Worm (Caenorhabditis elegans) whole organism, L2 larva: ENCODE data around the gene R10E4.1.
A peak's percentile ranks its signal among the peaks of the same experiment; 100 is the strongest.

Source experiments
- C34F6.9 ChIP-seq: fragments of 150-350 bp; optimal IDR thresholded peaks from 2 replicates; lab custom pipeline; 2014; ENCODE audit warnings: missing biosample characterization, missing genetic modification characterization
- F13H6.1 ChIP-seq: sonication (generic microtip); optimal IDR thresholded peaks from 2 replicates; lab custom pipeline; 2016; ENCODE audit warnings: missing genetic modification characterization, missing compliant biosample characterization
- R02D3.7 ChIP-seq: fragments of 150-350 bp; optimal IDR thresholded peaks from 2 replicates; lab custom pipeline; 2014; ENCODE audit warnings: missing biosample characterization, missing genetic modification characterization
- Y55F3AM.14 ChIP-seq: fragments of 200-800 bp; sonication (Bioruptor generic); optimal IDR thresholded peaks from 2 replicates; lab custom pipeline; 2018; ENCODE audit warnings: mild to moderate bottlenecking, missing genetic modification characterization, missing compliant biosample characterization
- ZK546.5 ChIP-seq: sonication (generic microtip); optimal IDR thresholded peaks from 2 replicates; lab custom pipeline; 2017; ENCODE audit warnings: missing biosample characterization, missing genetic modification characterization
- aly-2 ChIP-seq: fragments of 150-350 bp; optimal IDR thresholded peaks from 2 replicates; lab custom pipeline; 2014; ENCODE audit warnings: missing biosample characterization, missing genetic modification characterization
- ama-1 ChIP-seq: fragments of 150-350 bp; optimal IDR thresholded peaks from 2 replicates; lab custom pipeline; 2018; ENCODE audit warnings: inconsistent platforms
- blmp-1 ChIP-seq: sonication (generic microtip); optimal IDR thresholded peaks from 2 replicates; lab custom pipeline; 2017; ENCODE audit warnings: missing genetic modification characterization, mild to moderate bottlenecking, missing compliant biosample characterization, antibody characterized with exemption, moderate library complexity; ENCODE audit not compliant: insufficient read depth
- ceh-16 ChIP-seq: fragments of 150-350 bp; optimal IDR thresholded peaks from 2 replicates; lab custom pipeline; 2014; ENCODE audit warnings: missing biosample characterization, missing genetic modification characterization
- ceh-82 ChIP-seq: fragments of 150-350 bp; optimal IDR thresholded peaks from 2 replicates; lab custom pipeline; 2014; ENCODE audit warnings: missing biosample characterization, missing genetic modification characterization
- crh-2 ChIP-seq: sonication (generic microtip); optimal IDR thresholded peaks from 2 replicates; lab custom pipeline; 2017; ENCODE audit warnings: missing biosample characterization, missing genetic modification characterization
- dmd-4 ChIP-seq: sonication (generic microtip); optimal IDR thresholded peaks from 2 replicates; lab custom pipeline; 2017; ENCODE audit warnings: missing biosample characterization, missing genetic modification characterization
- egl-27 ChIP-seq: sonication (generic microtip); optimal IDR thresholded peaks from 3 replicates; lab custom pipeline; 2017; ENCODE audit warnings: missing biosample characterization, missing genetic modification reagents, missing genetic modification characterization
- elt-1 ChIP-seq: fragments of 150-350 bp; optimal IDR thresholded peaks from 2 replicates; lab custom pipeline; 2014; ENCODE audit warnings: missing biosample characterization, missing genetic modification characterization
- elt-3 ChIP-seq: sonication (generic microtip); optimal IDR thresholded peaks from 2 replicates; lab custom pipeline; 2017; ENCODE audit warnings: missing biosample characterization, missing genetic modification characterization
- fos-1 ChIP-seq: fragments of 150-350 bp; optimal IDR thresholded peaks from 2 replicates; lab custom pipeline; 2014; ENCODE audit warnings: missing biosample characterization, missing genetic modification characterization
- gmeb-1 ChIP-seq: fragments of 150-350 bp; optimal IDR thresholded peaks from 2 replicates; lab custom pipeline; 2014; ENCODE audit warnings: missing biosample characterization, missing genetic modification characterization
- lin-11 ChIP-seq: fragments of 150-350 bp; sonication (generic microtip); optimal IDR thresholded peaks from 2 replicates; lab custom pipeline; 2014; ENCODE audit warnings: missing biosample characterization, missing genetic modification characterization, inconsistent platforms, mixed read lengths
- lin-13 ChIP-seq: fragments of 150-350 bp; optimal IDR thresholded peaks from 2 replicates; lab custom pipeline; 2014; ENCODE audit warnings: missing biosample characterization, missing genetic modification reagents, missing genetic modification characterization
- lin-39 ChIP-seq: fragments of 150-350 bp; optimal IDR thresholded peaks from 2 replicates; lab custom pipeline; 2014; ENCODE audit warnings: missing biosample characterization, missing genetic modification reagents, missing genetic modification characterization
- lsy-2 ChIP-seq, 2 experiments: fragments of 150-350 bp in 1 of 2; sonication (generic microtip) in 1 of 2; optimal IDR thresholded peaks; 2 replicates each; lab custom pipeline; 2014 to 2017; ENCODE audit warnings: missing biosample characterization in 2 of 2, missing genetic modification characterization in 2 of 2
- mab-5 ChIP-seq: fragments of 150-350 bp; optimal IDR thresholded peaks from 2 replicates; lab custom pipeline; 2014; ENCODE audit warnings: missing biosample characterization, missing genetic modification characterization
- mbf-1 ChIP-seq: sonication (generic microtip); optimal IDR thresholded peaks from 2 replicates; lab custom pipeline; 2017; ENCODE audit warnings: missing biosample characterization, missing genetic modification characterization
- mdl-1 ChIP-seq, 2 experiments: fragments of 150-350 bp in 1 of 2; sonication (generic microtip) in 1 of 2; optimal IDR thresholded peaks; 2 replicates each; lab custom pipeline; 2017; ENCODE audit warnings: missing biosample characterization in 2 of 2, missing genetic modification characterization in 2 of 2
- nhr-11 ChIP-seq: fragments of 150-350 bp; optimal IDR thresholded peaks from 2 replicates; lab custom pipeline; 2014; ENCODE audit warnings: missing biosample characterization, missing genetic modification characterization
- nhr-12 ChIP-seq: fragments of 150-350 bp; optimal IDR thresholded peaks from 2 replicates; lab custom pipeline; 2014; ENCODE audit warnings: missing biosample characterization, missing genetic modification characterization
- nhr-129 ChIP-seq: fragments of 150-350 bp; optimal IDR thresholded peaks from 2 replicates; lab custom pipeline; 2014; ENCODE audit warnings: missing biosample characterization, missing genetic modification characterization
- nhr-23 ChIP-seq: fragments of 150-350 bp; optimal IDR thresholded peaks from 2 replicates; lab custom pipeline; 2014; ENCODE audit warnings: missing biosample characterization, missing genetic modification reagents, missing genetic modification characterization
- nhr-237 ChIP-seq: fragments of 150-350 bp; optimal IDR thresholded peaks from 2 replicates; lab custom pipeline; 2014; ENCODE audit warnings: missing biosample characterization, missing genetic modification characterization
- nhr-25 ChIP-seq: fragments of 150-350 bp; sonication (generic microtip); optimal IDR thresholded peaks from 3 replicates; lab custom pipeline; 2014; ENCODE audit warnings: missing biosample characterization, missing genetic modification characterization
- peb-1 ChIP-seq: fragments of 150-350 bp; optimal IDR thresholded peaks from 2 replicates; lab custom pipeline; 2014; ENCODE audit warnings: missing biosample characterization, missing genetic modification characterization
- sem-4 ChIP-seq: fragments of 150-350 bp; optimal IDR thresholded peaks from 2 replicates; lab custom pipeline; 2014; ENCODE audit warnings: missing biosample characterization, missing genetic modification reagents, missing genetic modification characterization
- skn-1 ChIP-seq: sonication (generic microtip); optimal IDR thresholded peaks from 2 replicates; lab custom pipeline; 2017; ENCODE audit warnings: missing biosample characterization, missing genetic modification characterization
- sma-3 ChIP-seq: sonication (generic microtip); optimal IDR thresholded peaks from 2 replicates; lab custom pipeline; 2016; ENCODE audit warnings: missing genetic modification reagents, missing genetic modification characterization, missing compliant biosample characterization
- sma-9 ChIP-seq, 2 experiments: fragments of 150-350 bp in 1 of 2; sonication (generic microtip) in 1 of 2; optimal IDR thresholded peaks; 2 replicates each; lab custom pipeline; 2014 to 2016; ENCODE audit warnings: missing genetic modification characterization in 2 of 2, mild to moderate bottlenecking in 1 of 2, missing biosample characterization in 1 of 2, missing compliant biosample characterization in 1 of 2, missing genetic modification reagents in 1 of 2, moderate library complexity in 1 of 2
- snpc-4 ChIP-seq: fragments of 150-350 bp; optimal IDR thresholded peaks from 2 replicates; lab custom pipeline; 2014; ENCODE audit warnings: missing biosample characterization, missing genetic modification characterization
- unc-39 ChIP-seq: fragments of 150-350 bp; optimal IDR thresholded peaks from 2 replicates; lab custom pipeline; 2014; ENCODE audit warnings: missing biosample characterization, missing genetic modification characterization
- unc-55 ChIP-seq: fragments of 150-350 bp; sonication (generic microtip); optimal IDR thresholded peaks from 3 replicates; lab custom pipeline; 2014; ENCODE audit warnings: missing biosample characterization, missing genetic modification reagents, missing genetic modification characterization
- unc-62 ChIP-seq: fragments of 150-350 bp; optimal IDR thresholded peaks from 2 replicates; lab custom pipeline; 2014; ENCODE audit warnings: missing biosample characterization, missing genetic modification reagents, missing genetic modification characterization
- zag-1 ChIP-seq: fragments of 150-350 bp; optimal IDR thresholded peaks from 2 replicates; lab custom pipeline; 2014; ENCODE audit warnings: missing biosample characterization, missing genetic modification characterization
- ztf-1 ChIP-seq: fragments of 200-800 bp; sonication (Bioruptor generic); conservative IDR thresholded peaks from 2 replicates; pipeline ENCODE4 v1.3.6; 2022; ENCODE audit warnings: missing genetic modification characterization, missing compliant biosample characterization
- ztf-11 ChIP-seq: sonication (generic microtip); optimal IDR thresholded peaks from 2 replicates; lab custom pipeline; 2017; ENCODE audit warnings: missing biosample characterization, missing genetic modification characterization
- ztf-4 ChIP-seq: fragments of 150-350 bp; optimal IDR thresholded peaks from 2 replicates; lab custom pipeline; 2014; ENCODE audit warnings: missing biosample characterization, missing genetic modification characterization

R10E4.1 gene

DNA sequence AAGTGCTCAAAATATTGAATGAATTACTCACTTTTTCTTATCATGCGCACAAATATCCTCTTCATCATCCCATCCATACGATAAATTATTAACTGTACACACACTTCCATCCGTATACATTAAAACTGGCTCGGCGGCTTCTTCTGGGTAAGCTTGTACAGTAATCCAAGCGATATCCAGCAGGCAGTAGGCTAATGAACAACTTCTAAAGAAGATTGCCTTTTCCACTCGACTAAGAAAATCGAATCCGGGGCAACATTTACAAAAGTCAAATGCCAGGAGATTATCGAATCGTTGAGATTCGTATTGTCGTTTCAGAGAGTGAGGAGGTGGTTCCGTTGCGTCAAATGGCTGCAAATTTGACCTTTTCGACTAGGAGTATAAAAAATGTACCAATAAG is 38.2 kb upstream of the R10E4.1 start:
- TF ChIP-seq mdl-1 (tag; optimal IDR thresholded peaks at IDR 0.05; lab: Kevin White, UChicago) (no peak), crh-2 (tag; lab: Kevin White, UChicago) (no peak)

DNA sequence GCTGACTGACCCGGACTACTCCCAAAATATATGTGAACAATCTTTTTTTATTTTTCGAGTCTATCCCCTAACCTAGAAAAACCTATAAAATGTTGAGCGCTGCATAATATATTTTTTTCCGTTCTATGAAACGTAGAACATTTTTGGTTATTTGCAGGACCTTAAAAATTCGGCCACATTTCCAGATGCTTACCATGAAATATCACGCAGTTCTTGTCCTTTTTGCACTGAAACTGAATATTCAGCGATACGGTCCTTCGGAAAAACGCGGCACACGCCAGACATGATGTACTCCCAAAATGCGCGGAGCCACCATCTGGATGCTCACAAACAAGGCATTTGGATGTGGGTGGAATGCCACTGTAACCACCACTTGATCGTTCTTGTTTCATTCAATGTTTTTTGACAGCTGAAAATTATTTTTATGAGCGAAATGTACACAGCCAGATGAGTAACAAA is 36.7 kb upstream of the R10E4.1 start, which contains the start of gene nhr-20:
TSS of gene nhr-20 (minus strand) at position 409 of the 459 bp plus-strand sequence.
- no peak for TF ChIP-seq gmeb-1
- TF ChIP-seq unc-55: no peak
- no peak for TF ChIP-seq elt-3 (tag; lab: Kevin White, UChicago)
- no peak for TF ChIP-seq skn-1 (tag; lab: Kevin White, UChicago)
- TF ChIP-seq nhr-11 (tag; lab: Kevin White, UChicago): no peak
- TF ChIP-seq sma-3 (GFP tag; lab: Kevin White, UChicago): no peak
- TF ChIP-seq blmp-1 (tag; lab: Kevin White, UChicago): no peak
- no peak for TF ChIP-seq nhr-23 (tag; lab: Kevin White, UChicago)
- TF ChIP-seq R02D3.7 (tag; lab: Kevin White, UChicago): no peak
- TF ChIP-seq ztf-11 (tag; lab: Kevin White, UChicago): no peak
- no peak for TF ChIP-seq sem-4 (tag; lab: Kevin White, UChicago)
- no peak for TF ChIP-seq nhr-25 (tag; lab: Kevin White, UChicago)
- TF ChIP-seq elt-1 (tag; lab: Kevin White, UChicago): no peak
- TF ChIP-seq unc-62 (GFP tag; lab: Kevin White, UChicago): no peak
- TF ChIP-seq fos-1 (tag; lab: Kevin White, UChicago): no peak
- no peak for TF ChIP-seq ama-1
- no peak for TF ChIP-seq C34F6.9 (tag; lab: Kevin White, UChicago)
- no peak for TF ChIP-seq unc-39

DNA sequence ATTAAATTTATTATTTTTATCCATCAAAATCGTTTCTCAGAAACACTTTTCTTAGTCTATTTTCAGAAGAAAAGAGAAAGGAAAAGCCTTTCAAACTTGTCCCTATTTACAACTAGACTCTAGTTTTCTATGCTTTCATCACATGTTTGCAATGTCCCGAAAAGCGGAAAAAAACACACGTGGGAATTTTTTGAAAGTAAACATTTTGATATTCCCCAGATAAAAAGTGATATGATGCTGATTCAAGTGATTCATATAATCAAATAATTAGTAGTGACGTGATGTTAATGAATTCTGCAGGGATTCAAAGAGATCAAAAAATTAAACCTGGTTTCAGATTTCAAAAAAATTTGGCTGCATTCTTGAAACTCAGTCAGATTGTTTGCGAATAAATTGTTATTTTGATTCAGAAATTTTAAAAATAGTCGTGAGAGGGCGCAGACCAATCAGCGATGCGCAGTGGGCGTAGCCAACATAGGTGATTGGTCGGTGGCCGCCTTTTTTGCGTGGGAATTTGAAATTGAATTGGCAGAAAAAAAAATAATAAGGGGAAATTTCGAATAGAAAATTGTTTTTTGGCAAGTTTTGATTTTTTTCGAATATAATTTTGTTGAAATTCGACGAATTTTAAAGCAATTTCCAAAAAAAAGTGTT is 34.8 kb upstream of the R10E4.1 start:
- TF ChIP-seq dmd-4: no peak
- no peak for TF ChIP-seq ztf-11 (tag; lab: Kevin White, UChicago)
- TF ChIP-seq aly-2 (tag; lab: Kevin White, UChicago): no peak
- no peak for TF ChIP-seq sem-4 (tag; lab: Kevin White, UChicago)
- TF ChIP-seq ZK546.5: no peak
- TF ChIP-seq C34F6.9 (tag; lab: Kevin White, UChicago): no peak
- TF ChIP-seq blmp-1 (tag; lab: Kevin White, UChicago): no peak
- TF ChIP-seq lsy-2 (tag; optimal IDR thresholded peaks at IDR 0.05; lab: Kevin White, UChicago): no peak
- TF ChIP-seq nhr-12 (tag; lab: Kevin White, UChicago): no peak
- no peak for TF ChIP-seq lin-13 (GFP tag; lab: Kevin White, UChicago)
- no peak for TF ChIP-seq nhr-23 (tag; lab: Kevin White, UChicago)
- TF ChIP-seq zag-1 (tag; lab: Kevin White, UChicago): no peak
- no peak for TF ChIP-seq lin-39
- no peak for TF ChIP-seq crh-2 (tag; lab: Kevin White, UChicago)
- no peak for TF ChIP-seq unc-55
- TF ChIP-seq sma-3 (GFP tag; lab: Kevin White, UChicago): no peak
- no peak for TF ChIP-seq mdl-1 (tag; optimal IDR thresholded peaks at IDR 0.05; lab: Kevin White, UChicago)
- TF ChIP-seq, all 48 proteins: peak for 0

DNA sequence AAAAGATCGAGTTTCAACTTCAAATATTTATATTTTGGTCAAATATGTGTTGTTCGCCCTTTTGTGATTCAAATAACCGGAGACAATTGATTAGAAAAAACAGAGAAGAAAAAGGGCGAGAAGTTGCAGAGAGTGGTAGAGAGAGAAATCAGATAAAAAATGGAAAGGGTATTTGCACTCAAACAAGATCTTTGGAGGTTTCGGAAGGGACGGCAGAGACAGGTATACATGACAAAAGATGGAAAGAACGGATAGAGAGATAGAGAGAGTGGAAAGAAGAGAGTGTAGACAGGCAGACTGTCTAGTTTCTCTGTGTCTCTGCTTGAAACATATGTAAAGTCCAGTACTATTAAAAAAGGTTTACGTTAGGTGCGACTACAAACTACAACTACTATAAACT is 33.4 kb upstream of the R10E4.1 start:
- TF ChIP-seq ceh-82 (no peak), ztf-1 (GFP tag; lab: Robert Waterston, UW) (no peak), nhr-129 (tag; lab: Kevin White, UChicago) (peak; percentile 34), ztf-11 (tag; lab: Kevin White, UChicago) (no peak), mdl-1 (tag; optimal IDR thresholded peaks at IDR 0.05; lab: Kevin White, UChicago) (no peak), Y55F3AM.14 (GFP tag; lab: Kevin White, UChicago) (no peak), nhr-25 (tag; lab: Kevin White, UChicago) (peak; percentile 40), mbf-1 (tag; lab: Kevin White, UChicago) (no peak), ztf-4 (tag; lab: Kevin White, UChicago) (no peak), lsy-2 (tag; optimal IDR thresholded peaks at IDR 0.05; lab: Kevin White, UChicago) (peak in 1 of 2 experiments; percentile 37), blmp-1 (tag; lab: Kevin White, UChicago) (peak; percentile 68), nhr-11 (tag; lab: Kevin White, UChicago) (no peak), C34F6.9 (tag; lab: Kevin White, UChicago) (peak; percentile 35), sma-9 (GFP tag; optimal IDR thresholded peaks at IDR 0.05; lab: Kevin White, UChicago) (peak; percentile 79), sma-9 (tag; optimal IDR thresholded peaks at IDR 0.05; lab: Kevin White, UChicago) (no peak), fos-1 (tag; lab: Kevin White, UChicago) (no peak), elt-1 (tag; lab: Kevin White, UChicago) (no peak), sem-4 (tag; lab: Kevin White, UChicago) (peak; percentile 24), ceh-16 (no peak), snpc-4 (tag; lab: Kevin White, UChicago) (no peak), peb-1 (tag; lab: Kevin White, UChicago) (no peak), unc-55 (no peak), nhr-237 (tag; lab: Kevin White, UChicago) (no peak), F13H6.1 (tag; lab: Kevin White, UChicago) (peak; percentile 12), nhr-12 (tag; lab: Kevin White, UChicago) (no peak), mab-5 (tag; lab: Kevin White, UChicago) (no peak), dmd-4 (no peak), egl-27 (tag; lab: Kevin White, UChicago) (peak; percentile 1), aly-2 (tag; lab: Kevin White, UChicago) (no peak), lin-11 (tag; lab: Kevin White, UChicago) (no peak), nhr-23 (tag; lab: Kevin White, UChicago) (no peak)
